Worm (Caenorhabditis elegans): ENCODE results near the gene F08G2.4.

DNA sequence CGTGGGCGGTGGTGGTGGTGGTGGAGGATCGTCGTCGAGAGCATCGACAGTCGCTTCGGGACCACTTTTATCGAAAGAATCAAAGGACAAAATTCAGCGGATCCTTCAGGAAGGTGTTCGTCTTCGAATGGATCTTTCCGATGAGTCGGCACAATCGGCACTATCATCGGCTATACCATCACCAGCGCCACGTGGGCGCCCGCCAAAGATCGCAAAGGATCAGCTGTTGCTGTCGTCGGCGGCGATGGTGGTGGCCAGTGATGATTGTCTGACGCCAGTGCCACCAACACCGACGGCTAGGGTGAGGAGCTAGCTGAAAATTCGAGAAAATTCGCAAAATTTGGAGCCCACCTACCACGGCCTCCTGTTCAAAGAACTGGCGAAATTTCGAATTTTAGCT is 47.6 kb downstream of the F08G2.4 start:
- no peak for TF ChIP-seq mep-1 (tag; optimal IDR thresholded peaks at IDR 0.05)
- no peak for TF ChIP-seq elt-1 (tag; optimal IDR thresholded peaks at IDR 0.05; ENCODE audit: borderline replicate concordance, insufficient read depth)
- TF ChIP-seq ztf-11 (tag; optimal IDR thresholded peaks at IDR 0.05) = no peak
- no peak for TF ChIP-seq unc-62 (GFP tag; optimal IDR thresholded peaks at IDR 0.05)
- no peak for TF ChIP-seq blmp-1 (tag; optimal IDR thresholded peaks at IDR 0.05)
- TF ChIP-seq unc-39 (tag; optimal IDR thresholded peaks at IDR 0.05) = no peak
- TF ChIP-seq nhr-28 (tag; optimal IDR thresholded peaks at IDR 0.05) = no peak
- TF ChIP-seq pha-4 (tag; optimal IDR thresholded peaks at IDR 0.05) = no peak

Measured in whole organism, mixed stage, embryonic.